Worm (Caenorhabditis elegans) whole organism, L3 larva: Measurements from ENCODE around the gene F53F4.15.

Experiments
- aly-2 ChIP-seq: fragments of 150-350 bp; optimal IDR thresholded peaks from 2 replicates; lab custom pipeline; 2014; ENCODE audit warnings: missing biosample characterization, missing genetic modification characterization
- ama-1 ChIP-seq: fragments of 150-350 bp; optimal IDR thresholded peaks from 2 replicates; lab custom pipeline; 2018
- fos-1 ChIP-seq: fragments of 150-350 bp; optimal IDR thresholded peaks from 2 replicates; lab custom pipeline; 2014; ENCODE audit warnings: missing biosample characterization, missing genetic modification characterization
- nhr-237 ChIP-seq: fragments of 150-350 bp; optimal IDR thresholded peaks from 2 replicates; lab custom pipeline; 2014; ENCODE audit warnings: missing biosample characterization, missing genetic modification characterization
- nhr-67 ChIP-seq: fragments of 150-350 bp; optimal IDR thresholded peaks from 2 replicates; lab custom pipeline; 2014; ENCODE audit warnings: missing biosample characterization, missing genetic modification characterization
- snpc-4 ChIP-seq: fragments of 150-350 bp; optimal IDR thresholded peaks from 2 replicates; lab custom pipeline; 2014; ENCODE audit warnings: missing biosample characterization, missing genetic modification characterization
- unc-39 ChIP-seq: sonication (generic microtip); optimal IDR thresholded peaks from 4 replicates; lab custom pipeline; 2017; ENCODE audit warnings: missing biosample characterization, missing genetic modification characterization
- zag-1 ChIP-seq: fragments of 150-350 bp; optimal IDR thresholded peaks from 2 replicates; lab custom pipeline; 2014; ENCODE audit warnings: missing biosample characterization, missing genetic modification characterization
- ztf-4 ChIP-seq: fragments of 150-350 bp; optimal IDR thresholded peaks from 2 replicates; lab custom pipeline; 2014; ENCODE audit warnings: missing biosample characterization, missing genetic modification characterization

ce11 chrV:13580696-13581095 lies 40.1 kb upstream of the F53F4.15 start, which contains the start of gene C50B8.5:
- TF ChIP-seq snpc-4 (no peak), aly-2 (tag; lab: Kevin White, UChicago) (no peak), ztf-4 (tag; lab: Kevin White, UChicago) (no peak), ama-1 (lab: Kevin White, UChicago) (no peak), zag-1 (tag; lab: Kevin White, UChicago) (no peak), nhr-237 (no peak), nhr-67 (tag; lab: Kevin White, UChicago) (no peak), unc-39 (tag; lab: Kevin White, UChicago) (no peak), fos-1 (no peak)
